Fruit fly (Drosophila melanogaster) whole organism, wandering third instar larva: ENCODE measurements around the gene CG12877.

Source experiments
- Abd-B ChIP-seq: fragments of >200 bp; optimal IDR thresholded peaks from 2 replicates; lab custom pipeline; 2017; ENCODE audit warnings: missing biosample characterization, missing genetic modification characterization
- CG32264 ChIP-seq: fragments of 200-800 bp; sonication (Bioruptor generic); optimal IDR thresholded peaks from 2 replicates; lab custom pipeline; 2016; ENCODE audit warnings: missing biosample characterization, missing genetic modification characterization
- CG9705 ChIP-seq: fragments of 200-800 bp; sonication (Bioruptor generic); optimal IDR thresholded peaks from 2 replicates; lab custom pipeline; 2018; ENCODE audit warnings: missing biosample characterization, mild to moderate bottlenecking, missing genetic modification characterization
- CrebA ChIP-seq: fragments of 200-800 bp; sonication (Bioruptor generic); optimal IDR thresholded peaks from 2 replicates; lab custom pipeline; 2016; ENCODE audit warnings: missing biosample characterization, mild to moderate bottlenecking, missing genetic modification characterization, borderline replicate concordance
- Dfd ChIP-seq: fragments of >200 bp; optimal IDR thresholded peaks from 2 replicates; lab custom pipeline; 2017; ENCODE audit warnings: missing biosample characterization, missing genetic modification characterization
- GATAd ChIP-seq: sonication (Bioruptor generic); optimal IDR thresholded peaks from 2 replicates; lab custom pipeline; 2016; ENCODE audit warnings: missing biosample characterization, missing genetic modification characterization
- HLH106 ChIP-seq: fragments of 200-800 bp; optimal IDR thresholded peaks from 3 replicates; lab custom pipeline; 2019; ENCODE audit warnings: missing biosample characterization, mild to moderate bottlenecking, missing genetic modification characterization, moderate library complexity
- Hnf4 ChIP-seq: fragments of 200-800 bp; sonication (Bioruptor generic); optimal IDR thresholded peaks from 2 replicates; lab custom pipeline; 2016; ENCODE audit warnings: missing biosample characterization, mild to moderate bottlenecking, missing genetic modification characterization
- Hr78 ChIP-seq: fragments of >200 bp; optimal IDR thresholded peaks from 2 replicates; lab custom pipeline; 2017; ENCODE audit warnings: missing biosample characterization, missing genetic modification characterization
- Jra ChIP-seq: sonication (Bioruptor generic); optimal IDR thresholded peaks from 2 replicates; lab custom pipeline; 2016; ENCODE audit warnings: missing biosample characterization, missing genetic modification characterization
- Mio ChIP-seq: sonication (Bioruptor generic); optimal IDR thresholded peaks from 2 replicates; lab custom pipeline; 2016; ENCODE audit warnings: missing biosample characterization, missing genetic modification characterization
- Myc ChIP-seq: fragments of >200 bp; optimal IDR thresholded peaks from 2 replicates; lab custom pipeline; 2017
- OdsH ChIP-seq: fragments of 200-800 bp; sonication (Bioruptor generic); optimal IDR thresholded peaks from 2 replicates; lab custom pipeline; 2016; ENCODE audit warnings: missing biosample characterization, mild to moderate bottlenecking, missing genetic modification characterization
- Rel ChIP-seq, 2 experiments: fragments of 200-800 bp; sonication (Bioruptor generic) in 1 of 2; optimal IDR thresholded peaks; 2 replicates in 1 of 2; 3 replicates in 1 of 2; lab custom pipeline; 2016 to 2019; ENCODE audit warnings: mild to moderate bottlenecking in 2 of 2, missing biosample characterization in 2 of 2, missing genetic modification characterization in 2 of 2, moderate library complexity in 1 of 2
- Sp1 ChIP-seq: fragments of 200-800 bp; sonication (Bioruptor generic); optimal IDR thresholded peaks from 3 replicates; lab custom pipeline; 2019; ENCODE audit warnings: missing biosample characterization, mild to moderate bottlenecking, missing genetic modification characterization, moderate library complexity
- Vsx2 ChIP-seq: fragments of 200-300, 225-300 bp; sonication (Bioruptor generic); optimal IDR thresholded peaks from 2 replicates; lab custom pipeline; 2018; ENCODE audit warnings: missing biosample characterization, missing genetic modification characterization; ENCODE audit not compliant: partially characterized antibody
- br ChIP-seq: fragments of 200-800 bp; sonication (Bioruptor generic); optimal IDR thresholded peaks from 2 replicates; lab custom pipeline; 2016; ENCODE audit warnings: missing biosample characterization, missing genetic modification characterization
- brk ChIP-seq: fragments of 200-800 bp; sonication (Bioruptor generic); optimal IDR thresholded peaks from 2 replicates; lab custom pipeline; 2016; ENCODE audit warnings: missing biosample characterization, mild to moderate bottlenecking, missing genetic modification characterization
- dmrt93B ChIP-seq: fragments of 200-800 bp; sonication (Bioruptor generic); optimal IDR thresholded peaks from 2 replicates; lab custom pipeline; 2018; ENCODE audit warnings: missing biosample characterization, mild to moderate bottlenecking, missing genetic modification characterization
- dsf ChIP-seq: sonication (Bioruptor generic); optimal IDR thresholded peaks from 2 replicates; lab custom pipeline; 2016; ENCODE audit warnings: missing biosample characterization, missing genetic modification characterization, borderline replicate concordance
- ey ChIP-seq: fragments of 200-800 bp; sonication (Bioruptor generic); optimal IDR thresholded peaks from 2 replicates; lab custom pipeline; 2016; ENCODE audit warnings: missing biosample characterization, missing genetic modification characterization
- foxo ChIP-seq, 2 experiments: fragments of 200-800 bp; sonication (Bioruptor generic); optimal IDR thresholded peaks; 2 replicates in 1 of 2; 3 replicates in 1 of 2; lab custom pipeline; 2016 to 2017; ENCODE audit warnings: missing biosample characterization in 2 of 2, missing genetic modification characterization in 2 of 2
- fru ChIP-seq: fragments of 200-800 bp; sonication (Bioruptor generic); optimal IDR thresholded peaks from 3 replicates; lab custom pipeline; 2016; ENCODE audit warnings: missing biosample characterization, mild to moderate bottlenecking, missing genetic modification characterization
- h ChIP-seq: fragments of 200-800 bp; sonication (Bioruptor generic); optimal IDR thresholded peaks from 3 replicates; lab custom pipeline; 2016; ENCODE audit warnings: missing biosample characterization, mild to moderate bottlenecking, missing genetic modification characterization
- jim ChIP-seq: fragments of 175-275, 200-325 bp; sonication (Bioruptor generic); optimal IDR thresholded peaks from 2 replicates; lab custom pipeline; 2016; ENCODE audit warnings: missing biosample characterization, mild to moderate bottlenecking, missing genetic modification characterization
- pan ChIP-seq: fragments of >200 bp; optimal IDR thresholded peaks from 2 replicates; lab custom pipeline; 2017
- psq ChIP-seq: fragments of 200-800 bp; sonication (Bioruptor generic); optimal IDR thresholded peaks from 3 replicates; lab custom pipeline; 2017; ENCODE audit warnings: missing biosample characterization, mild to moderate bottlenecking, missing genetic modification characterization, moderate library complexity
- rgr ChIP-seq: fragments of 200-800 bp; sonication (Bioruptor generic); optimal IDR thresholded peaks from 3 replicates; lab custom pipeline; 2016; ENCODE audit warnings: missing biosample characterization, mild to moderate bottlenecking, missing genetic modification characterization
- sage ChIP-seq: fragments of 200-800 bp; sonication (Bioruptor generic); optimal IDR thresholded peaks from 2 replicates; lab custom pipeline; 2016; ENCODE audit warnings: missing biosample characterization, mild to moderate bottlenecking, missing genetic modification characterization
- sv ChIP-seq: fragments of 200-800 bp; sonication (Bioruptor generic); optimal IDR thresholded peaks from 3 replicates; lab custom pipeline; 2016; ENCODE audit warnings: missing biosample characterization, missing genetic modification characterization
- tai ChIP-seq: sonication (Bioruptor generic); optimal IDR thresholded peaks from 2 replicates; lab custom pipeline; 2016; ENCODE audit warnings: missing biosample characterization, missing genetic modification characterization
- usp ChIP-seq: fragments of >200 bp; optimal IDR thresholded peaks from 2 replicates; lab custom pipeline; 2017; ENCODE audit warnings: missing biosample characterization, missing genetic modification characterization
- woc ChIP-seq: sonication (Bioruptor generic); optimal IDR thresholded peaks from 2 replicates; lab custom pipeline; 2016; ENCODE audit warnings: missing biosample characterization, mild to moderate bottlenecking, missing genetic modification characterization

Gene CG12877

dm6 chr3R:27677174-27677726 is 29.6 kb upstream of the CG12877 start, which contains the start of gene Hsdl2 (continued):
- TF ChIP-seq Sp1 (GFP tag; lab: Kevin White, UChicago) (no peak), brk (GFP tag; lab: Kevin White, UChicago) (no peak), OdsH (GFP tag; lab: Kevin White, UChicago) (peak; percentile 11), sv (GFP tag; lab: Kevin White, UChicago) (peak; percentile 38), rgr (GFP tag; lab: Kevin White, UChicago) (peak; percentile 37), Abd-B (GFP tag; lab: Kevin White, UChicago) (no peak), Mio (GFP tag; lab: Kevin White, UChicago) (no peak), sage (no peak), GATAd (peak; percentile 56)
- TF ChIP-seq, all 38 proteins: peak for 12

DNA sequence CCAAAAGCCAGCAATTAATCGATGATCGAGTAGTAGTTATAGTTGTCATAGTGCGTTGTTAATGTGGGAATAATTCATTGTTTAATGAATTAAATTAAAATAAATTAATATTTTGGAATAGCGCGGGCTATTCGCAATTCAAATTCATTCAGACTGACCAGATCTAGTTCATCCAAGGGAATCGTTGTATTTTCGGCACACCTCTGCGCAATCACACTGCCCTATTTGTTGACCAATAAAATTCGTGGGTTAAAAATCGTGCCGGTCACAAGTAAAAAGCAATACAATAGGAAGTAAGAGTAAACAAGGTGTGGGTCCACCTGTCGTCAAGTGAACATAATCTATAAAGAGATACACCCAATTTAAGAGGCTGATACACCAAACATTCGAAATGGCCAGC is 27.9 kb upstream of the CG12877 start, which contains the start of gene CG12883:
Gene CG12883, plus strand, starts transcription at position 273 of the 400 bp plus-strand sequence.
- TF ChIP-seq Rel (GFP tag; optimal IDR thresholded peaks at IDR 0.05; lab: Kevin White, UChicago) (no peak), Rel (tag; optimal IDR thresholded peaks at IDR 0.05; lab: Kevin White, UChicago) (peak; percentile 2), HLH106 (tag; lab: Kevin White, UChicago) (no peak), OdsH (GFP tag; lab: Kevin White, UChicago) (no peak), Hnf4 (peak; percentile 24)

- no peak for TF ChIP-seq psq
- no peak for TF ChIP-seq pan (lab: Kevin White, UChicago)
- TF ChIP-seq Jra (GFP tag; lab: Kevin White, UChicago): no peak
- TF ChIP-seq Rel (GFP tag; optimal IDR thresholded peaks at IDR 0.05; lab: Kevin White, UChicago): no peak
- no peak for TF ChIP-seq Rel (tag; optimal IDR thresholded peaks at IDR 0.05; lab: Kevin White, UChicago)
- no peak for TF ChIP-seq Mio (GFP tag; lab: Kevin White, UChicago)
- TF ChIP-seq Dfd (GFP tag; lab: Kevin White, UChicago): no peak
- no peak for TF ChIP-seq sv (GFP tag; lab: Kevin White, UChicago)
- no peak for TF ChIP-seq Hnf4
- TF ChIP-seq Vsx2: no peak
- TF ChIP-seq dsf (GFP tag; lab: Kevin White, UChicago): no peak
- TF ChIP-seq ey (GFP tag; lab: Kevin White, UChicago): no peak
- no peak for TF ChIP-seq GATAd
- TF ChIP-seq woc: no peak
- no peak for TF ChIP-seq CG9705
- TF ChIP-seq foxo (GFP tag; optimal IDR thresholded peaks at IDR 0.05; lab: Kevin White, UChicago): no peak
- no peak for TF ChIP-seq CG32264 (GFP tag; lab: Kevin White, UChicago)
- TF ChIP-seq, all 38 proteins: peak for 0
Measured at dm6 chr3R:27679667-27680066, 27.2 kb upstream of the CG12877 start.

dm6 chr3R:27681799-27682198 is 25.1 kb upstream of the CG12877 start, which contains the start of gene Sce:
Sce (minus strand) TSS chr3R:27682029.
- no peak for TF ChIP-seq woc
- TF ChIP-seq Vsx2: peak; percentile 98
- peak; percentile 23 for TF ChIP-seq Myc (lab: Kevin White, UChicago)

- TF ChIP-seq usp (no peak), sv (GFP tag; lab: Kevin White, UChicago) (no peak), Rel (GFP tag; optimal IDR thresholded peaks at IDR 0.05; lab: Kevin White, UChicago) (no peak), Rel (tag; optimal IDR thresholded peaks at IDR 0.05; lab: Kevin White, UChicago) (no peak), Vsx2 (no peak), jim (GFP tag; lab: Kevin White, UChicago) (no peak), CG9705 (no peak), Myc (lab: Kevin White, UChicago) (no peak), dmrt93B (no peak), psq (no peak), CrebA (no peak), brk (GFP tag; lab: Kevin White, UChicago) (no peak), tai (GFP tag; lab: Kevin White, UChicago) (no peak), HLH106 (tag; lab: Kevin White, UChicago) (no peak)
Measured at dm6 chr3R:27685074-27685473, 21.8 kb upstream of the CG12877 start.

dm6 chr3R:27685539-27686012 is 21.3 kb upstream of the CG12877 start, which contains the start of gene CG12880:
CG12880 (plus strand) TSS chr3R:27685962.
- TF ChIP-seq sv (GFP tag; lab: Kevin White, UChicago) (no peak), dmrt93B (no peak), OdsH (GFP tag; lab: Kevin White, UChicago) (peak; percentile 44), h (GFP tag; lab: Kevin White, UChicago) (peak; percentile 28), br (no peak), HLH106 (tag; lab: Kevin White, UChicago) (peak; percentile 19), Sp1 (GFP tag; lab: Kevin White, UChicago) (peak; percentile 32), foxo (GFP tag; optimal IDR thresholded peaks at IDR 0.05; lab: Kevin White, UChicago) (peak in 1 of 2 experiments; percentile 30), woc (peak; percentile 84), ey (GFP tag; lab: Kevin White, UChicago) (peak; percentile 9), psq (peak; percentile 47), Hr78 (GFP tag; lab: Kevin White, UChicago) (no peak), CrebA (no peak), jim (GFP tag; lab: Kevin White, UChicago) (no peak), fru (GFP tag; lab: Kevin White, UChicago) (peak; percentile 31)
- TF ChIP-seq, all 38 proteins: peak for 9
